Worm (Caenorhabditis elegans): ENCODE data around the gene H12D21.5.

H12D21.5 gene

DNA sequence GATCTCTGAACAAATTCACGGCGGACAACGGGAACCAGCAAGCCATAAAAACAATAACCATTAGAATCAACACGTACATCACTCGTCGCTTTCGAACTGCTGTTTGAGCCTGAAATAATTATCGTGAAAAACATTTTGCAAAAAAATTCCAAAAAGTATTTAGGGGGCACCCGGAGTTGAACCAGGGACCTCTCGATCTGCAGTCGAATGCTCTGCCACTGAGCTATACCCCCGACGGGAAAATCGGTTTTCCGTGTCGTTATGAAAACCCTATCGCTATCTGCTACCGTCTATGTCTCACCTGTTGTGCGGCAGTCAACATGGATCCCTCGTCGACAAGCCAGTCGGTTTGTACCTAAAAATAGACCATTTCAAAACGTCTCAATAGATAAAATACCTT, 38.2 kb upstream of the H12D21.5 start:
- TF ChIP-seq ceh-82 (tag; optimal IDR thresholded peaks at IDR 0.05) (no peak), ceh-8 (GFP tag; optimal IDR thresholded peaks at IDR 0.05) (no peak), fkh-10 (GFP tag; optimal IDR thresholded peaks at IDR 0.05) (no peak), efl-3 (GFP tag; optimal IDR thresholded peaks at IDR 0.05) (no peak), mef-2 (tag; optimal IDR thresholded peaks at IDR 0.05) (no peak), tlp-1 (tag; optimal IDR thresholded peaks at IDR 0.05) (no peak), unc-62 (GFP tag; optimal IDR thresholded peaks at IDR 0.05) (no peak), Y116A8C.19 (tag; optimal IDR thresholded peaks at IDR 0.05; ENCODE audit: borderline replicate concordance) (no peak), nhr-19 (GFP tag; conservative IDR thresholded peaks at IDR 0.05) (peak; percentile 47), egl-13 (tag; optimal IDR thresholded peaks at IDR 0.05) (no peak), nhr-90 (tag; optimal IDR thresholded peaks at IDR 0.05; ENCODE audit: poor library complexity) (peak; percentile 55), unc-30 (tag; optimal IDR thresholded peaks at IDR 0.05) (no peak), irx-1 (tag; optimal IDR thresholded peaks at IDR 0.05) (no peak), nhr-76 (tag; optimal IDR thresholded peaks at IDR 0.05) (no peak), skn-1 (tag; optimal IDR thresholded peaks at IDR 0.05) (no peak), hpl-2 (GFP tag; optimal IDR thresholded peaks at IDR 0.05) (no peak), elt-2 (tag; optimal IDR thresholded peaks at IDR 0.05) (no peak), hlh-17 (GFP tag; optimal IDR thresholded peaks at IDR 0.05; ENCODE audit: borderline replicate concordance) (no peak), mep-1 (tag; optimal IDR thresholded peaks at IDR 0.05) (no peak), lin-35 (GFP tag; optimal IDR thresholded peaks at IDR 0.05) (peak in 1 of 2 experiments; percentile 51), ceh-88 (GFP tag; IDR thresholded peaks at IDR 0.05) (no peak), pag-3 (tag; optimal IDR thresholded peaks at IDR 0.05; ENCODE audit: borderline replicate concordance, insufficient read depth) (no peak), aly-2 (tag; optimal IDR thresholded peaks at IDR 0.05) (no peak), fkh-8 (tag; optimal IDR thresholded peaks at IDR 0.05) (no peak), dpl-1 (GFP tag; optimal IDR thresholded peaks at IDR 0.05) (peak in 1 of 3 experiments; percentile 4), snu-23 (GFP tag; optimal IDR thresholded peaks at IDR 0.05) (peak; percentile 55), sptf-1 (tag; optimal IDR thresholded peaks at IDR 0.05) (no peak), sox-4 (tag; optimal IDR thresholded peaks at IDR 0.05) (no peak), ets-5 (GFP tag; IDR thresholded peaks at IDR 0.05) (no peak), lin-13 (GFP tag; optimal IDR thresholded peaks at IDR 0.05) (no peak), C34B4.2 (tag; optimal IDR thresholded peaks at IDR 0.05) (no peak), nhr-85 (tag) (no peak), nhr-77 (tag; optimal IDR thresholded peaks at IDR 0.05) (no peak), ces-1 (GFP tag; optimal IDR thresholded peaks at IDR 0.05) (no peak), jun-1 (tag; optimal IDR thresholded peaks at IDR 0.05) (no peak), elt-3 (tag; optimal IDR thresholded peaks at IDR 0.05) (no peak), lsy-2 (tag; optimal IDR thresholded peaks at IDR 0.05) (no peak), snpc-4 (tag; optimal IDR thresholded peaks at IDR 0.05) (peak; percentile 11), lir-3 (tag; optimal IDR thresholded peaks at IDR 0.05; ENCODE audit: poor library complexity) (no peak), C04F5.9 (tag; optimal IDR thresholded peaks at IDR 0.05) (no peak), ama-1 (optimal IDR thresholded peaks at IDR 0.05) (no peak), blmp-1 (tag; optimal IDR thresholded peaks at IDR 0.05) (no peak), vab-15 (tag; optimal IDR thresholded peaks at IDR 0.05) (no peak), swsn-7 (tag; optimal IDR thresholded peaks at IDR 0.05) (peak; percentile 6), grh-1 (GFP tag; IDR thresholded peaks at IDR 0.05) (no peak), ceh-90 (tag; optimal IDR thresholded peaks at IDR 0.05) (no peak), tbx-2 (tag; optimal IDR thresholded peaks at IDR 0.05) (no peak), unc-86 (tag; optimal IDR thresholded peaks at IDR 0.05) (no peak), nhr-11 (tag; optimal IDR thresholded peaks at IDR 0.05) (no peak), nhr-237 (tag; optimal IDR thresholded peaks at IDR 0.05) (no peak), nhr-47 (tag; optimal IDR thresholded peaks at IDR 0.05) (no peak), C16A3.4 (tag; optimal IDR thresholded peaks at IDR 0.05) (peak; percentile 50), ztf-4 (tag; optimal IDR thresholded peaks at IDR 0.05) (no peak), pqm-1 (tag; optimal IDR thresholded peaks at IDR 0.05) (no peak)

All from whole organism, L1 larva.